Fruit fly (Drosophila melanogaster): ENCODE data around the gene Bet5.

DNA sequence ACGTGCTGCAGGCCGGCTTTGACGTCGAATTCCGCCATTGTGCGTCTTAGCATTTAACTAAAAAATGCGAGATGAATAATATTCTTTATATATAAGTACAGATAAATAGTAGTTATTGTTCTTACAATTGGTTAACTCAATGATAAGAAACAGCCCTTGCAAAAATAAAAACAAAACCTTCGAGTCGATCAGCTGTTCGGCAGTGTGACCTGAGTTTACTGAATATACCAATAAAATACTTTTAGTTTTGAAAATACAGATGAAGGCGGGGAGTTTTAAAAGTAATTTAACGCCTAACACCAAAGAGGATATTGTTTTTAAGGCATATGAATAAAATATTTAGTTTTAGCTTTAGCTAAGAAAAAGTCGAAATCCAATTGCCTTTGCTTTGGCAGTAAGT, 2.5 kb upstream of the Bet5 start, which contains the start of the genes CG1983 and CG15530:
- TF ChIP-seq D1 (tag; optimal IDR thresholded peaks at IDR 0.05) = no peak
- TF ChIP-seq rn (GFP tag; IDR thresholded peaks at IDR 0.05) = no peak
- no peak for TF ChIP-seq CG17806 (tag; optimal IDR thresholded peaks at IDR 0.05)

All from whole organism, pupa.